Worm (Caenorhabditis elegans) whole organism, young adult: Measurements from ENCODE around the gene pir-2.

Source experiments
- B0035.1 ChIP-seq: sonication (generic microtip); optimal IDR thresholded peaks from 2 replicates; lab custom pipeline; 2016; ENCODE audit warnings: missing genetic modification characterization, mild to moderate bottlenecking, missing compliant biosample characterization, missing genotype, missing genetic modification reagents
- C17E4.6 ChIP-seq: fragments of 200-800 bp; sonication (Bioruptor generic); IDR thresholded peaks from 2 replicates; pipeline ENCODE4 v1.3.6; 2022; ENCODE audit warnings: missing genetic modification reagents, missing genetic modification characterization, missing compliant biosample characterization
- D2030.7 ChIP-seq: fragments of 200-800 bp; sonication (Bioruptor generic); IDR thresholded peaks from 2 replicates; pipeline ENCODE4 v1.3.6; 2022; ENCODE audit warnings: missing genetic modification reagents, missing genetic modification characterization, missing compliant biosample characterization
- F33H1.4 ChIP-seq: fragments of 200-800 bp; sonication (Bioruptor generic); IDR thresholded peaks from 2 replicates; pipeline ENCODE4 v1.3.6; 2022; ENCODE audit warnings: missing genetic modification reagents, missing genetic modification characterization, missing compliant biosample characterization
- F37B4.10 ChIP-seq: fragments of 200-800 bp; sonication (Bioruptor generic); IDR thresholded peaks from 2 replicates; pipeline ENCODE4 v1.3.6; 2022; ENCODE audit warnings: missing genetic modification characterization, missing compliant biosample characterization
- F39B2.1 ChIP-seq: fragments of 200-800 bp; sonication (Bioruptor generic); IDR thresholded peaks from 2 replicates; pipeline ENCODE4 v1.3.6; 2022; ENCODE audit warnings: missing genetic modification reagents, missing genetic modification characterization, missing compliant biosample characterization
- T07F8.4 ChIP-seq: sonication (generic microtip); optimal IDR thresholded peaks from 2 replicates; lab custom pipeline; 2016; ENCODE audit warnings: mild to moderate bottlenecking, missing genetic modification characterization, moderate library complexity, missing compliant biosample characterization
- Y53G8AR.9 ChIP-seq: fragments of 200-800 bp; sonication (Bioruptor generic); conservative IDR thresholded peaks from 2 replicates; pipeline ENCODE4 v1.3.6; 2022; ENCODE audit warnings: missing genetic modification reagents, missing genetic modification characterization, missing compliant biosample characterization
- Y56A3A.18 ChIP-seq: fragments of 200-800 bp; sonication (Bioruptor generic); IDR thresholded peaks from 2 replicates; pipeline ENCODE4 v1.3.6; 2022; ENCODE audit warnings: missing genetic modification reagents, missing genetic modification characterization, missing compliant biosample characterization
- Y67H2A.10 ChIP-seq: fragments of 200-800 bp; sonication (Bioruptor generic); conservative IDR thresholded peaks from 2 replicates; pipeline ENCODE4 v1.3.6; 2022; ENCODE audit warnings: missing genetic modification reagents, missing genetic modification characterization, missing compliant biosample characterization
- ama-1 ChIP-seq, 3 experiments: fragments of 150-350 bp in 1 of 3; sonication (generic microtip) in 2 of 3; optimal IDR thresholded peaks; 2 replicates each; lab custom pipeline; 2014 to 2018; ENCODE audit warnings: missing biosample characterization in 2 of 3, missing genetic modification characterization in 2 of 3, missing genetic modification reagents in 2 of 3
- atf-7 ChIP-seq: sonication (generic microtip); optimal IDR thresholded peaks from 2 replicates; lab custom pipeline; 2017; ENCODE audit warnings: mild to moderate bottlenecking, missing genetic modification characterization, missing compliant biosample characterization
- attf-5 ChIP-seq: fragments of 200-800 bp; sonication (Bioruptor generic); optimal IDR thresholded peaks from 2 replicates; lab custom pipeline; 2018; ENCODE audit warnings: mild to moderate bottlenecking, missing genetic modification characterization, missing compliant biosample characterization
- attf-6 ChIP-seq: fragments of 200-800 bp; sonication (Bioruptor generic); IDR thresholded peaks from 2 replicates; pipeline ENCODE4 v1.3.6; 2022; ENCODE audit warnings: missing genetic modification reagents, missing genetic modification characterization, missing compliant biosample characterization
- bed-2 ChIP-seq: fragments of 200-800 bp; sonication (Bioruptor generic); IDR thresholded peaks from 2 replicates; pipeline ENCODE4 v1.3.6; 2022; ENCODE audit warnings: missing genetic modification reagents, missing genetic modification characterization, missing compliant biosample characterization
- cebp-2 ChIP-seq: fragments of 200-800 bp; sonication (Bioruptor generic); IDR thresholded peaks from 2 replicates; pipeline ENCODE4 v1.3.6; 2022; ENCODE audit warnings: missing genetic modification characterization, missing compliant biosample characterization
- ceh-100 ChIP-seq: fragments of 200-800 bp; sonication (Bioruptor generic); IDR thresholded peaks from 2 replicates; pipeline ENCODE4 v1.3.6; 2022; ENCODE audit warnings: missing genetic modification reagents, missing genetic modification characterization, missing compliant biosample characterization
- ceh-91 ChIP-seq: fragments of 200-800 bp; sonication (Bioruptor generic); IDR thresholded peaks from 2 replicates; pipeline ENCODE4 v1.3.6; 2022; ENCODE audit warnings: missing genetic modification reagents, missing genetic modification characterization, missing compliant biosample characterization
- die-1 ChIP-seq: sonication (generic microtip); optimal IDR thresholded peaks from 2 replicates; lab custom pipeline; 2016; ENCODE audit warnings: missing genotype, mild to moderate bottlenecking, missing genetic modification characterization, missing compliant biosample characterization
- dpl-1 ChIP-seq: fragments of 150-350 bp; optimal IDR thresholded peaks from 2 replicates; lab custom pipeline; 2014; ENCODE audit warnings: missing biosample characterization, missing genetic modification reagents, missing genetic modification characterization
- ets-4 ChIP-seq: fragments of 200-800 bp; sonication (Bioruptor generic); optimal IDR thresholded peaks from 2 replicates; lab custom pipeline; 2018; ENCODE audit warnings: mild to moderate bottlenecking, missing genetic modification characterization, missing compliant biosample characterization
- him-1 ChIP-seq: sonication (generic microtip); optimal IDR thresholded peaks from 2 replicates; lab custom pipeline; 2016; ENCODE audit warnings: missing genotype, missing genetic modification reagents, missing genetic modification characterization, missing compliant biosample characterization
- hlh-26 ChIP-seq: fragments of 200-800 bp; sonication (Bioruptor generic); conservative IDR thresholded peaks from 2 replicates; pipeline ENCODE4 v1.3.6; 2022; ENCODE audit warnings: missing genetic modification reagents, missing genetic modification characterization, missing compliant biosample characterization
- hmg-1.2 ChIP-seq: fragments of 200-800 bp; sonication (Bioruptor generic); IDR thresholded peaks from 2 replicates; pipeline ENCODE4 v1.3.6; 2022; ENCODE audit warnings: missing genetic modification reagents, missing genetic modification characterization, missing compliant biosample characterization
- hrde-1 ChIP-seq: sonication (generic microtip); optimal IDR thresholded peaks from 2 replicates; lab custom pipeline; 2016; ENCODE audit warnings: missing genetic modification characterization, mild to moderate bottlenecking, missing compliant biosample characterization, moderate library complexity, missing genotype, missing genetic modification reagents, borderline replicate concordance
- hsf-1 ChIP-seq: fragments of 200-800 bp; sonication (Bioruptor generic); IDR thresholded peaks from 2 replicates; pipeline ENCODE4 v1.3.6; 2022; ENCODE audit warnings: missing genetic modification reagents, missing genetic modification characterization, missing compliant biosample characterization
- let-526 ChIP-seq: fragments of 200-800 bp; sonication (Bioruptor generic); IDR thresholded peaks from 2 replicates; pipeline ENCODE4 v1.3.6; 2022; ENCODE audit warnings: missing genetic modification reagents, missing genetic modification characterization, missing compliant biosample characterization
- lin-26 ChIP-seq: fragments of 200-800 bp; sonication (Bioruptor generic); IDR thresholded peaks from 2 replicates; pipeline ENCODE4 v1.3.6; 2022; ENCODE audit warnings: missing genetic modification reagents, missing genetic modification characterization, missing compliant biosample characterization
- lin-54 ChIP-seq: fragments of 200-800 bp; sonication (Bioruptor generic); optimal IDR thresholded peaks from 2 replicates; lab custom pipeline; 2018; ENCODE audit warnings: mild to moderate bottlenecking, missing genetic modification characterization, missing compliant biosample characterization
- madf-6 ChIP-seq: fragments of 200-800 bp; sonication (Bioruptor generic); IDR thresholded peaks from 2 replicates; pipeline ENCODE4 v1.3.6; 2022; ENCODE audit warnings: missing genetic modification reagents, missing genetic modification characterization, missing compliant biosample characterization
- madf-8 ChIP-seq: fragments of 200-800 bp; sonication (Bioruptor generic); conservative IDR thresholded peaks from 2 replicates; pipeline ENCODE4 v1.3.6; 2022; ENCODE audit warnings: missing genetic modification reagents, missing genetic modification characterization, missing compliant biosample characterization
- mcd-1 ChIP-seq: fragments of 200-800 bp; sonication (Bioruptor generic); IDR thresholded peaks from 2 replicates; pipeline ENCODE4 v1.3.6; 2022; ENCODE audit warnings: missing genetic modification reagents, missing genetic modification characterization, missing compliant biosample characterization
- nhr-27 ChIP-seq: fragments of 200-800 bp; sonication (Bioruptor generic); optimal IDR thresholded peaks from 2 replicates; lab custom pipeline; 2018; ENCODE audit warnings: mild to moderate bottlenecking, missing genetic modification characterization, moderate library complexity, missing compliant biosample characterization
- nhr-90 ChIP-seq: sonication (generic microtip); optimal IDR thresholded peaks from 2 replicates; lab custom pipeline; 2016; ENCODE audit warnings: missing genotype, mild to moderate bottlenecking, missing genetic modification characterization, missing compliant biosample characterization
- rpc-1 ChIP-seq, 2 experiments: fragments of 150-350 bp in 1 of 2; sonication (generic microtip) in 1 of 2; optimal IDR thresholded peaks; 2 replicates each; lab custom pipeline; 2014 to 2018; ENCODE audit warnings: missing biosample characterization in 1 of 2, missing genetic modification characterization in 1 of 2, missing genetic modification reagents in 1 of 2, missing genotype in 1 of 2
- sdz-38 ChIP-seq: sonication (generic microtip); optimal IDR thresholded peaks from 2 replicates; lab custom pipeline; 2016; ENCODE audit warnings: missing genotype, missing genetic modification characterization, missing compliant biosample characterization
- snpc-1.3 ChIP-seq: sonication (generic microtip); optimal IDR thresholded peaks from 2 replicates; lab custom pipeline; 2017; ENCODE audit warnings: missing genetic modification characterization, mild to moderate bottlenecking, missing compliant biosample characterization, antibody characterized with exemption, moderate library complexity, missing genotype, missing genetic modification reagents; ENCODE audit not compliant: insufficient read depth
- snpc-4 ChIP-seq, 5 experiments: fragments of 150-350 bp in 1 of 5; sonication (generic microtip) in 4 of 5; optimal IDR thresholded peaks; 2 replicates each; lab custom pipeline; 2014 to 2018; ENCODE audit warnings: missing genetic modification characterization in 5 of 5, missing biosample characterization in 3 of 5, antibody characterized with exemption in 2 of 5, mild to moderate bottlenecking in 2 of 5, missing compliant biosample characterization in 2 of 5, missing genotype in 2 of 5, moderate library complexity in 2 of 5, missing genetic modification reagents in 1 of 5
- tbp1 ChIP-seq: fragments of 200-800 bp; sonication (Bioruptor generic); optimal IDR thresholded peaks from 2 replicates; lab custom pipeline; 2018; ENCODE audit warnings: mild to moderate bottlenecking, missing genetic modification characterization, missing compliant biosample characterization
- tbx-9 ChIP-seq: sonication (generic microtip); optimal IDR thresholded peaks from 2 replicates; lab custom pipeline; 2016; ENCODE audit warnings: borderline replicate concordance, missing genetic modification characterization, inconsistent platforms, missing compliant biosample characterization
- unc-130 ChIP-seq: sonication (generic microtip); optimal IDR thresholded peaks from 2 replicates; lab custom pipeline; 2016; ENCODE audit warnings: missing genetic modification reagents, missing genetic modification characterization, missing compliant biosample characterization
- xnd-1 ChIP-seq: sonication (generic microtip); optimal IDR thresholded peaks from 2 replicates; lab custom pipeline; 2016; ENCODE audit warnings: missing genotype, missing genetic modification reagents, missing genetic modification characterization, missing compliant biosample characterization
- zim-3 ChIP-seq: sonication (generic microtip); optimal IDR thresholded peaks from 2 replicates; lab custom pipeline; 2017; ENCODE audit warnings: mild to moderate bottlenecking, missing genetic modification characterization, moderate library complexity, missing compliant biosample characterization
- ztf-22 ChIP-seq: fragments of 200-800 bp; sonication (Bioruptor generic); optimal IDR thresholded peaks from 2 replicates; lab custom pipeline; 2018; ENCODE audit warnings: mild to moderate bottlenecking, missing genetic modification characterization, moderate library complexity, missing compliant biosample characterization
- ztf-25 ChIP-seq: fragments of 200-800 bp; sonication (Bioruptor generic); IDR thresholded peaks from 2 replicates; pipeline ENCODE4 v1.3.6; 2022; ENCODE audit warnings: missing genetic modification reagents, missing genetic modification characterization, missing compliant biosample characterization

Gene pir-2

ce11 chrIII:9439399-9439798, 4.0 kb downstream of the pir-2 start, which contains the start of gene F54C8.1:
Gene F54C8.1 (plus strand): TSS chrIII:9439699.
- TF ChIP-seq F37B4.10 (GFP tag; lab: Robert Waterston, UW) (no peak), let-526 (GFP tag; lab: Robert Waterston, UW) (no peak), ztf-22 (GFP tag; lab: Kevin White, UChicago) (no peak), hlh-26 (no peak)

- TF ChIP-seq mcd-1 (no peak), ceh-91 (GFP tag; lab: Robert Waterston, UW) (no peak), cebp-2 (GFP tag; lab: Robert Waterston, UW) (no peak), F33H1.4 (0 out of 2 replicates have a peak, but pooled peaks have one; percentile 5), attf-5 (GFP tag; lab: Kevin White, UChicago) (peak; percentile 3), Y56A3A.18 (GFP tag; lab: Robert Waterston, UW) (0 out of 2 replicates have a peak, but pooled peaks have one; percentile 19), snpc-4 (GFP tag; optimal IDR thresholded peaks at IDR 0.05; lab: Kevin White, UChicago) (no peak), snpc-4 (tag; optimal IDR thresholded peaks at IDR 0.05; lab: Kevin White, UChicago) (peak in 1 of 4 experiments; percentile 13), ceh-100 (no peak), lin-26 (GFP tag; lab: Robert Waterston, UW) (no peak), atf-7 (tag; lab: Kevin White, UChicago) (peak; percentile 14), hsf-1 (GFP tag; lab: Robert Waterston, UW) (0 out of 2 replicates have a peak, but pooled peaks have one; percentile 22), tbp1 (GFP tag; lab: Kevin White, UChicago) (no peak), him-1 (tag; lab: Kevin White, UChicago) (peak; percentile 77), tbx-9 (tag; lab: Kevin White, UChicago) (no peak), rpc-1 (optimal IDR thresholded peaks at IDR 0.05; lab: Kevin White, UChicago) (no peak), rpc-1 (tag; optimal IDR thresholded peaks at IDR 0.05; lab: Kevin White, UChicago) (no peak), madf-6 (GFP tag; lab: Robert Waterston, UW) (peak; percentile 63; the same call in 1 of the 2 replicates), ztf-25 (no peak), zim-3 (tag; lab: Kevin White, UChicago) (no peak), hrde-1 (tag; lab: Kevin White, UChicago) (peak; percentile 46), lin-54 (GFP tag; lab: Kevin White, UChicago) (peak; percentile 5), bed-2 (no peak), Y53G8AR.9 (0 out of 2 replicates have a peak, but pooled peaks have one; percentile 50), nhr-90 (tag; lab: Kevin White, UChicago) (no peak), ets-4 (no peak), unc-130 (peak; percentile 19), T07F8.4 (no peak), D2030.7 (GFP tag; lab: Robert Waterston, UW) (0 out of 2 replicates have a peak, but pooled peaks have one; percentile 16)
Observed at ce11 chrIII:9434999-9435398, 8.4 kb downstream of the pir-2 start.

ce11 chrIII:9433576-9434107, 9.8 kb downstream of the pir-2 start, which contains the start of gene cpar-1:
Gene cpar-1 (plus strand): TSS chrIII:9434057.
- TF ChIP-seq Y67H2A.10 (GFP tag; lab: Robert Waterston, UW) (no peak), C17E4.6 (GFP tag; lab: Robert Waterston, UW) (no peak), B0035.1 (tag; lab: Kevin White, UChicago) (no peak), madf-8 (GFP tag; lab: Robert Waterston, UW) (peak; percentile 99), Y53G8AR.9 (0 out of 2 replicates have a peak, but pooled peaks have one; percentile 25), xnd-1 (peak; percentile 94), F39B2.1 (GFP tag; lab: Robert Waterston, UW) (no peak), ama-1 (optimal IDR thresholded peaks at IDR 0.05; lab: Kevin White, UChicago) (no peak), ama-1 (GFP tag; optimal IDR thresholded peaks at IDR 0.05; lab: Kevin White, UChicago) (no peak), nhr-27 (no peak), snpc-1.3 (tag; lab: Kevin White, UChicago) (no peak), sdz-38 (tag; lab: Kevin White, UChicago) (no peak), attf-6 (GFP tag; lab: Robert Waterston, UW) (no peak), die-1 (tag; lab: Kevin White, UChicago) (no peak), ceh-91 (GFP tag; lab: Robert Waterston, UW) (peak; percentile 61), hmg-1.2 (GFP tag; lab: Robert Waterston, UW) (no peak), dpl-1 (peak; percentile 61)
